Worm (Caenorhabditis elegans): ENCODE measurements around the gene math-13.

ce11 chrII:1842894-1843293 is 32.9 kb upstream of the math-13 start, which contains the start of the genes C52E2.5 and C52E2.4:
- no peak for TF ChIP-seq fos-1 (tag; optimal IDR thresholded peaks at IDR 0.05)
- no peak for TF ChIP-seq F10B5.3 (tag; optimal IDR thresholded peaks at IDR 0.05)
- TF ChIP-seq fkh-10 (GFP tag; optimal IDR thresholded peaks at IDR 0.05), result no peak
- TF ChIP-seq unc-39 (tag; optimal IDR thresholded peaks at IDR 0.05), result no peak
- no peak for TF ChIP-seq cey-2 (tag; optimal IDR thresholded peaks at IDR 0.05; ENCODE audit: borderline replicate concordance, insufficient read depth)
- no peak for TF ChIP-seq ztf-11 (tag; optimal IDR thresholded peaks at IDR 0.05)
- TF ChIP-seq pha-4 (GFP tag; IDR thresholded peaks at IDR 0.05), result no peak
- no peak for TF ChIP-seq pha-4 (tag; optimal IDR thresholded peaks at IDR 0.05)
- TF ChIP-seq daf-19 (GFP tag; conservative IDR thresholded peaks at IDR 0.05), result no peak
- no peak for TF ChIP-seq lin-39 (tag; optimal IDR thresholded peaks at IDR 0.05)

Measured in whole organism, L4 larva.